Worm (Caenorhabditis elegans): ENCODE results near the gene clc-31.

Gene clc-31

DNA sequence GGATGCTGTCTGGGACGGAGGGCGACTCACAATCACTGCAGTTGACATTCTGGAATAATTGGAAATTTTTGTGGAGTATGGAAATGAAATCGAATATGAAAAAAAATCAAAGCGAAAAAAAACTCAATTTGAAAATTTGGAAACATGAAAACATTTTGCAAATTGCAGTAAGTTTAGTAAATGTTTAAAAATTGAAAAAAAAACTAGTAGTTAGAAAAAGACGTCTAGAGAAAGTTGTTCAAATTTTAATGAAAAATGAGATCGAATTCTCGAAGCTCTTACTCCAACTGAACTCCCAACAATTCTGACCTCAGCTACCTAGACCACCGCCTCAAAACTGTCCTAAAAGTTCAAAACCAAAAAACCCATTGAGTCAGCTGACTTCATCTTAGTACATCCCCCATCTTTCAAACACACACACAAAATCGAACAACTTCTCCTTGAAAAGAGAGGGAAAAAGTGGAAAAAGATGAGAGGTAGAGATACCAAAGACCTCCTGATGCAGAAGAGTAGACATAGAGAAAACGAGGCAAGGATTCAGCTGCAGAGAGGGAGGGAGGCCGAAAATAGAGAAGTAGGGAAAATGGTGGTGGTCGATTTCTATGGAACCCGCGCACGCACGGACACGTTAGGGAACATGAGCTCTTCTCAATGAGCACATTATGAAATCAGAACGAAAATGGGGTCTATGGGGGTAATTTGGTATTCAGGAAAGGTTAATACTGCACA lies 17.1 kb upstream of the clc-31 start, which contains the start of gene K01A2.10:
Gene K01A2.10, minus strand, starts transcription at position 51 of the 729 bp plus-strand sequence.
- no peak for TF ChIP-seq dao-5 (tag; optimal IDR thresholded peaks at IDR 0.05)
- TF ChIP-seq him-1 (tag; optimal IDR thresholded peaks at IDR 0.05) = no peak
- no peak for TF ChIP-seq W03F9.2 (tag; optimal IDR thresholded peaks at IDR 0.05)

ce11 chrII:325639-326350 lies 14.5 kb upstream of the clc-31 start, which contains the start of gene sgcb-1:
TSS of gene sgcb-1 (plus strand) at chrII:326300.
- no peak for TF ChIP-seq dao-5 (tag; optimal IDR thresholded peaks at IDR 0.05)
- TF ChIP-seq him-1 (tag; optimal IDR thresholded peaks at IDR 0.05) = no peak
- TF ChIP-seq W03F9.2 (tag; optimal IDR thresholded peaks at IDR 0.05) = no peak

DNA sequence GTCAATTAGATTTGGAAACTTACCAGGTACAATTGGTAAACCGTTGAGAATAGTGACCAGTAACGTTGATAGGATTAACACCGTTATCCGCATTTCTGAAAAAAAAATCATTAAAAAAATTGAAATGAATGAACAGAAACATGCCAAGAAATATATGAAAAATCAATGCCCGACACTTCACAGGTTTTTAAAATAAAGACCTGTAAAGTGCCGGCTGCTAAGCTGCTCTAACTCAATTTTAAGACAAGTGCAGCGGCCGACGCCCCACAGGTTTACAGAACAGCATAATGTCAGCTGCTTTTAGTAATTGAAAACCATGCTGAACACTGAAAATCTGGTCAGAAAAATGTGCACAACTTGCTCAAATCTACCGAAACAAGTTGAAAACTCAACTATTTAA lies 7.9 kb upstream of the clc-31 start, which contains the start of gene cbn-1:
Gene cbn-1, minus strand, starts transcription at position 101 of the 400 bp plus-strand sequence.
- TF ChIP-seq dao-5 (tag; optimal IDR thresholded peaks at IDR 0.05) = no peak
- TF ChIP-seq W03F9.2 (tag; optimal IDR thresholded peaks at IDR 0.05) = no peak
- TF ChIP-seq him-1 (tag; optimal IDR thresholded peaks at IDR 0.05) = no peak

DNA sequence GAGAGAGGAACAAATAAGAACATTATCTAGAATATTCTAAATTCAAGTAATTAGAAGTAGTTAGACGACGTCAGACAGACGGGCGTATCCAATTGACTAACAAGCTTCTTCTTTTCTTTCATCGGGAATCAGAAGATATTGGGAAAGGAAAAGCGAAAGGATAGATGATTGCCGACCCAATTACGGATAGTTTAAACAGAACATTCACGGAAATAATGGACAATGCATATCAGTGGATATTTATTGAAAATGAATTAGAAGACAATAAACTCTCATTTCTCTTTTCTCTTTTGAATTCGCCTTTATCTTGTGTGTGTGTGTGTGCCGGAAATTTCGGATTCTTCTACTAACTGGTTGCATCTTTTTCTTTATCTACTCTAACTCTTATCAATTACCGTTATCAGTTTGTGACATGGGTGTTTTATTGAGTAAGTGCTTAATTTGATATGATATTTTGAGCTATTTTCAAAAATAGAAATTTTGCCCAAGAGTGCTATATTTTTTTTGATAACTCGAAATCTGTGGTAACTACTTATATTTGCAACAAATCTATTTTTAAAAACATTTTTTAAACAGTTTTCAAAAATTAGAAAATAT lies 6.4 kb upstream of the clc-31 start:
- TF ChIP-seq W03F9.2 (tag; optimal IDR thresholded peaks at IDR 0.05) = no peak
- TF ChIP-seq him-1 (tag; optimal IDR thresholded peaks at IDR 0.05) = no peak
- no peak for TF ChIP-seq dao-5 (tag; optimal IDR thresholded peaks at IDR 0.05)

- TF ChIP-seq him-1 (tag; optimal IDR thresholded peaks at IDR 0.05) (no peak), W03F9.2 (tag; optimal IDR thresholded peaks at IDR 0.05) (no peak), dao-5 (tag; optimal IDR thresholded peaks at IDR 0.05) (no peak)
These were observed 5.5 kb upstream of the clc-31 start for ce11 chrII:334828-335227.

DNA sequence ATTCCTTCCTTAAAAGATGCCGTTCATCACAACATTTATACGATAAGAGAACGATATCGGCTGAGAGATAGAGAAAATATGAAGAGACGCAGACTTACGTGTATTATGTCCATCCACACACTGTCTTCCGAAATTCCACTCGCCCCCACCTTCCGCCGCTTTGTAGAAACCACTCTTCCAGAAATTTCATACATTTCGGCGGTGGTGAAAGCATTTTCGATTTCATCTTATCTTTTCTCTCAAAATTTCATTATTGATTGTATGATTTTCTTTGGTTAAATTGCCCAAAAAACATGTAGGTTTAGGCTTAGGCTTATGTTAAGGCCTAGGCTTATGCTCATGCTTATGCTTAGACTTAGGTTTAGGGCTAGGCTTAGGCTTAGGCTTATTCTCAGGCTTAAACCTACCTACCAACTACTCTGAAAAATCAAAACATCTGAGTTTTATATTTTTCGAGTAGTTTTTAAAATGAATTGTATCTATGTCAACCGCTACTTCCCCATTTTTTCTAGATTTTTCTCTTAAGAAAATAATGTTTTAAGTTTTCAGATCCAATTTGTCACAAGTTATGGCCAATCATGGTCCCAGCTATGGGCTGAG lies 3.0 kb upstream of the clc-31 start, which contains the start of gene cpn-2:
Gene cpn-2, plus strand, starts transcription at position 550 of the 600 bp plus-strand sequence.
- no peak for TF ChIP-seq W03F9.2 (tag; optimal IDR thresholded peaks at IDR 0.05)
- no peak for TF ChIP-seq him-1 (tag; optimal IDR thresholded peaks at IDR 0.05)
- no peak for TF ChIP-seq dao-5 (tag; optimal IDR thresholded peaks at IDR 0.05)

- TF ChIP-seq dao-5 (tag; optimal IDR thresholded peaks at IDR 0.05) = no peak
- no peak for TF ChIP-seq W03F9.2 (tag; optimal IDR thresholded peaks at IDR 0.05)
- no peak for TF ChIP-seq him-1 (tag; optimal IDR thresholded peaks at IDR 0.05)
These were observed 390 bp downstream of the clc-31 start for ce11 chrII:340714-341113.

- TF ChIP-seq him-1 (tag; optimal IDR thresholded peaks at IDR 0.05) (no peak), W03F9.2 (tag; optimal IDR thresholded peaks at IDR 0.05) (no peak), dao-5 (tag; optimal IDR thresholded peaks at IDR 0.05) (no peak)
These were observed 958 bp downstream of the clc-31 start for ce11 chrII:341282-341681.

ce11 chrII:347734-348133 lies 7.4 kb downstream of the clc-31 start, which contains the start of gene D1069.3:
TSS of gene D1069.3 (minus strand) at chrII:347891.
- TF ChIP-seq dao-5 (tag; optimal IDR thresholded peaks at IDR 0.05) (no peak), W03F9.2 (tag; optimal IDR thresholded peaks at IDR 0.05) (no peak), him-1 (tag; optimal IDR thresholded peaks at IDR 0.05) (no peak)

ce11 chrII:349749-350148 lies 9.4 kb downstream of the clc-31 start:
- TF ChIP-seq W03F9.2 (tag; optimal IDR thresholded peaks at IDR 0.05) = no peak
- no peak for TF ChIP-seq dao-5 (tag; optimal IDR thresholded peaks at IDR 0.05)
- TF ChIP-seq him-1 (tag; optimal IDR thresholded peaks at IDR 0.05) = no peak

ce11 chrII:354494-354893 lies 14.2 kb downstream of the clc-31 start:
- TF ChIP-seq him-1 (tag; optimal IDR thresholded peaks at IDR 0.05) (no peak), dao-5 (tag; optimal IDR thresholded peaks at IDR 0.05) (no peak), W03F9.2 (tag; optimal IDR thresholded peaks at IDR 0.05) (no peak)

DNA sequence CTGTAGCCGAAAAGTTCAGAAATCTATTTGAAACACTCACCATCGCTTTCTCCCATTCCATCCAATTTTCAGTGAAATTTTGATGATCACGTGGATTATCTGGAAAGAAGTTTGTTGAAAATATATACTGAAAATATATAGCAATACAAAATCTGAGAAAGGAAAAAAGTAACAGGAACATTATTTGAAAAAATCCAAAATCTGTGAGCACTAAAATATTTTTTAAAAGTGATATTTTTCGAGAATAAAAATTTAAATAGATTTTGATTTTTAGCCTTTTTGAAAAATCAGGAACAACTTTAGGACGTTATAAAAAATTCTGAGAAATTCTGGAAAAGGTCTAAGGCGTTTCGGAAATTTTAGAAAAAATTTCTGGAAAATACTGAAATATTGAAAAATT lies 16.6 kb downstream of the clc-31 start, which contains the start of gene dmsr-4:
Gene dmsr-4, minus strand, starts transcription at position 101 of the 400 bp plus-strand sequence.
- TF ChIP-seq dao-5 (tag; optimal IDR thresholded peaks at IDR 0.05) (no peak), W03F9.2 (tag; optimal IDR thresholded peaks at IDR 0.05) (no peak), him-1 (tag; optimal IDR thresholded peaks at IDR 0.05) (no peak)

DNA sequence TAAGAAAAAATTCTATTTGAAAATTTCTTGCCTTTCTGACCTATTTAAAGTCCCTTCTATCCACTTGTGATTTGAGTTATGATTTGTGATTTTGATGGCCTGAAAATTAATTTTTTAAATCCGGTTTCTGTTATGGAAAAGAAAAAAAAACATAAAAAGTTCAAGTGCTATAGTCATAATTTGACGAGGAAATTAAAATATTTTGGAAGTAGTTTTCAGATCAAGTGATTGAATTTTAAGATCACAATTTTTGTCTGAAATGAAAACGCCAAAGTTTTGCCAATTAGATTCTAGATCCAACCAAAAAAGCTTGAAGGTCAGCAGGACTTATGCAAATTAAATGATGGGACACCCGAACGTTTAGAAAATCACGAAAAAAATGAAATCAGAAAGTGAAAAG lies 27.1 kb downstream of the clc-31 start, which contains the start of gene ptr-3:
Gene ptr-3, minus strand, starts transcription at position 101 of the 400 bp plus-strand sequence.
- TF ChIP-seq W03F9.2 (tag; optimal IDR thresholded peaks at IDR 0.05) (no peak), dao-5 (tag; optimal IDR thresholded peaks at IDR 0.05) (no peak), him-1 (tag; optimal IDR thresholded peaks at IDR 0.05) (no peak)
